Fruit fly (Drosophila melanogaster): Measurements from ENCODE around the gene CG12288.

CG12288 gene

DNA sequence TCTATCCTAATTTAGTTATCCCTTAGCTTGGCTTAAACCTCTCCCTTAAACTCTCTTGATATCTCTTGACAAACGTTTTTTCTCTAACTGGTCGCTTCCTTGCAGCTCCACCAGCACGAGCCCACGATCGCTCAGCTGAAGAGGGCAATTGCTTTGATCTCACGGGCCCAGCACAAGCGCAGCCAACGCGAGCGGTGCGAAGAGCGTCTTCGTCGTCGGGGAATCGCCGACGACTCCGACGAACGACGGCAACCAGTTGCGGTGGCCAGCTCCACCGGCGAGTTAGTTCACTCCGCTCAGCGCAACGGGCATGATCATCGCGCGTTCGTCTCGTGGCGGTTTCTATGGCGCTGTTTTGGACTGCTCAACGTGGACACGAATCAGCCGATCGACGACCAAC lies 21.1 kb downstream of the CG12288 start (continued):
- TF ChIP-seq CG9932 (GFP tag; IDR thresholded peaks at IDR 0.05) (peak; percentile 39; the same call in 1 of the 2 replicates), jumu (GFP tag; optimal IDR thresholded peaks at IDR 0.05) (no peak), fru (optimal IDR thresholded peaks at IDR 0.05) (no peak), CG11398 (GFP tag; optimal IDR thresholded peaks at IDR 0.05) (no peak), caup (GFP tag; optimal IDR thresholded peaks at IDR 0.05; ENCODE audit: severe bottlenecking) (peak; percentile 10), CG6765 (GFP tag; optimal IDR thresholded peaks at IDR 0.05) (peak; percentile 18), rib (GFP tag; IDR thresholded peaks at IDR 0.05) (no peak), mirr (GFP tag; optimal IDR thresholded peaks at IDR 0.05) (peak; percentile 25), Hmr (GFP tag; optimal IDR thresholded peaks at IDR 0.05) (peak; percentile 0), Med (GFP tag) (peak; percentile 90), Nf-YC (tag; optimal IDR thresholded peaks at IDR 0.05) (peak; percentile 30), HLH3B (GFP tag; IDR thresholded peaks at IDR 0.05) (peak; percentile 38; the same call in 1 of the 2 replicates), Fer1 (GFP tag; optimal IDR thresholded peaks at IDR 0.05) (peak; percentile 42), pb (GFP tag; optimal IDR thresholded peaks at IDR 0.05) (peak; percentile 31), exex (tag; optimal IDR thresholded peaks at IDR 0.05) (peak; percentile 7), fd64A (GFP tag; optimal IDR thresholded peaks at IDR 0.05) (no peak), CG13287 (GFP tag; IDR thresholded peaks at IDR 0.05; ENCODE audit: partially characterized antibody) (peak; percentile 59), grn (GFP tag; optimal IDR thresholded peaks at IDR 0.05) (no peak), hkb (optimal IDR thresholded peaks at IDR 0.05) (no peak), hkb (GFP tag; IDR thresholded peaks at IDR 0.05) (peak; percentile 37; the same call in 1 of the 2 replicates), Dek (tag; optimal IDR thresholded peaks at IDR 0.05) (no peak), Chrac-16 (GFP tag; optimal IDR thresholded peaks at IDR 0.05) (no peak), CG4730 (GFP tag; IDR thresholded peaks at IDR 0.05) (no peak), dmrt11E (tag; optimal IDR thresholded peaks at IDR 0.05) (no peak), tap (tag; optimal IDR thresholded peaks at IDR 0.05) (no peak), Deaf1 (tag; optimal IDR thresholded peaks at IDR 0.05) (peak; percentile 99), Rfx (GFP tag; IDR thresholded peaks at IDR 0.05) (peak; percentile 41; the same call in 1 of the 2 replicates), BtbVII (GFP tag; optimal IDR thresholded peaks at IDR 0.05) (peak; percentile 1), Mrtf (GFP tag; IDR thresholded peaks at IDR 0.05) (0 out of 3 replicates have a peak, but pooled peaks have one; percentile 4), gsb (GFP tag; IDR thresholded peaks at IDR 0.05) (peak; percentile 44; the same call in 1 of the 2 replicates), Bgb (GFP tag; IDR thresholded peaks at IDR 0.05; ENCODE audit: partially characterized antibody) (peak; percentile 47; the same call in 1 of the 2 replicates), so (GFP tag; IDR thresholded peaks at IDR 0.05) (peak; percentile 24; the same call in 1 of the 3 replicates), CG3163 (GFP tag; optimal IDR thresholded peaks at IDR 0.05) (peak; percentile 85), CG10267 (tag; optimal IDR thresholded peaks at IDR 0.05) (no peak), tx (GFP tag; optimal IDR thresholded peaks at IDR 0.05) (no peak), tll (GFP tag; optimal IDR thresholded peaks at IDR 0.05) (no peak), Atf-2 (GFP tag; optimal IDR thresholded peaks at IDR 0.05) (no peak), sr (GFP tag; IDR thresholded peaks at IDR 0.05) (0 out of 3 replicates have a peak, but pooled peaks have one; percentile 16), CG42726 (GFP tag; IDR thresholded peaks at IDR 0.05; ENCODE audit: partially characterized antibody) (no peak), CG32532 (GFP tag; IDR thresholded peaks at IDR 0.05) (peak; percentile 52; the same call in 1 of the 2 replicates), ara (GFP tag; IDR thresholded peaks at IDR 0.05) (no peak), amos (GFP tag; IDR thresholded peaks at IDR 0.05; ENCODE audit: partially characterized antibody) (peak; percentile 35; the same call in 1 of the 2 replicates), CG8290 (GFP tag; optimal IDR thresholded peaks at IDR 0.05) (no peak), CG8290 (tag; optimal IDR thresholded peaks at IDR 0.05) (peak in 1 of 2 experiments; percentile 64), Jarid2 (GFP tag; optimal IDR thresholded peaks at IDR 0.05) (peak; percentile 93), sens (GFP tag) (peak; percentile 68), CG13296 (GFP tag; optimal IDR thresholded peaks at IDR 0.05) (peak; percentile 22), CG6175 (GFP tag; IDR thresholded peaks at IDR 0.05) (0 out of 3 replicates have a peak, but pooled peaks have one; percentile 18), CG34422 (GFP tag; IDR thresholded peaks at IDR 0.05) (peak; percentile 16; the same call in 1 of the 3 replicates), Doc2 (GFP tag; IDR thresholded peaks at IDR 0.05) (no peak), CG2120 (GFP tag; optimal IDR thresholded peaks at IDR 0.05) (peak; percentile 10)

Measured in whole organism, embryonic.